Worm (Caenorhabditis elegans): ENCODE results near the gene mec-18.

Gene mec-18

ce11 chrX:4274116-4274515, at the start of gene mec-18:
Gene mec-18, minus strand, starts transcription at chrX:4274216.
- TF ChIP-seq pqm-1 (tag; optimal IDR thresholded peaks at IDR 0.05) (no peak), lin-14 (GFP tag; optimal IDR thresholded peaks at IDR 0.05) (no peak), unc-130 (tag; optimal IDR thresholded peaks at IDR 0.05) (no peak), C04F5.9 (tag; optimal IDR thresholded peaks at IDR 0.05) (no peak), egl-13 (tag; optimal IDR thresholded peaks at IDR 0.05) (no peak), efl-1 (optimal IDR thresholded peaks at IDR 0.05) (no peak), efl-1 (GFP tag; optimal IDR thresholded peaks at IDR 0.05 in 1 of 2) (no peak), blmp-1 (tag; optimal IDR thresholded peaks at IDR 0.05) (no peak), lin-13 (GFP tag; optimal IDR thresholded peaks at IDR 0.05) (no peak), ceh-82 (tag; optimal IDR thresholded peaks at IDR 0.05) (no peak), fkh-4 (tag; optimal IDR thresholded peaks at IDR 0.05; ENCODE audit: borderline replicate concordance) (no peak), ceh-90 (tag; optimal IDR thresholded peaks at IDR 0.05) (no peak), nhr-28 (tag; optimal IDR thresholded peaks at IDR 0.05) (no peak), fos-1 (tag; optimal IDR thresholded peaks at IDR 0.05) (no peak), dpl-1 (GFP tag; optimal IDR thresholded peaks at IDR 0.05) (no peak), ets-5 (GFP tag; IDR thresholded peaks at IDR 0.05) (no peak), lsy-2 (tag; optimal IDR thresholded peaks at IDR 0.05) (no peak), ztf-11 (tag; optimal IDR thresholded peaks at IDR 0.05) (no peak), ztf-4 (tag; optimal IDR thresholded peaks at IDR 0.05) (no peak)

ce11 chrX:4322847-4323455, 48.9 kb upstream of the mec-18 start:
- TF ChIP-seq sptf-1 (tag; optimal IDR thresholded peaks at IDR 0.05) (no peak), lin-39 (tag; optimal IDR thresholded peaks at IDR 0.05) (no peak), lin-14 (GFP tag; optimal IDR thresholded peaks at IDR 0.05) (peak; percentile 54), efl-1 (optimal IDR thresholded peaks at IDR 0.05) (no peak), efl-1 (GFP tag; optimal IDR thresholded peaks at IDR 0.05 in 1 of 2) (peak in 1 of 2 experiments; percentile 88), nhr-77 (tag; optimal IDR thresholded peaks at IDR 0.05) (no peak), unc-98 (GFP tag; IDR thresholded peaks at IDR 0.05) (no peak), grh-1 (GFP tag; IDR thresholded peaks at IDR 0.05) (no peak), swsn-7 (tag; optimal IDR thresholded peaks at IDR 0.05) (no peak), hlh-4 (tag; optimal IDR thresholded peaks at IDR 0.05) (no peak), pag-3 (tag; optimal IDR thresholded peaks at IDR 0.05; ENCODE audit: borderline replicate concordance, insufficient read depth) (no peak), ztf-11 (tag; optimal IDR thresholded peaks at IDR 0.05) (no peak), alr-1 (tag; optimal IDR thresholded peaks at IDR 0.05; ENCODE audit: borderline replicate concordance) (no peak), fkh-10 (GFP tag; optimal IDR thresholded peaks at IDR 0.05) (peak; percentile 64), aha-1 (tag; optimal IDR thresholded peaks at IDR 0.05) (no peak), efl-3 (GFP tag; optimal IDR thresholded peaks at IDR 0.05) (no peak), nhr-84 (tag; optimal IDR thresholded peaks at IDR 0.05) (no peak), mep-1 (tag; optimal IDR thresholded peaks at IDR 0.05) (no peak)

DNA sequence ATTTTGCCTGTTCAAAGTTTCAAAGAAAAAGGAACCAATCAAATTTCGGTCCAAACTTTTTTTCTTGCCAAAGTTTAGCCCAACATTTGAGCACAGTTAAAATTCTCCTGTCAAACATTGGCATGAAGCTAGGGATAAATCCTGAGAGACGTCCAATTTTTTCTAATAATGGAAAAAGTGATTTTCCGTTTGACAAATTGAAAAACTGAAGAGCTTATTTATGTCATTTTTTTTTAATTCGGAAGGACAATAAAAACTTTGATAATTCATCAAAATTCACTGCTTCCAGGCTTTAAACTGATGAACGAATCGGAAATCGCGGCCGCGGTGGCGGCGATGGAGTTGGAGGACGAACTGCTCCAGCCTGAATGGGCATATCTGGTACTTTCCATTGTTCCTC, 46.5 kb upstream of the mec-18 start, which contains the start of gene dop-6:
dop-6 (plus strand) TSS at position 301 of the 400 bp plus-strand sequence.
- TF ChIP-seq mef-2 (tag; optimal IDR thresholded peaks at IDR 0.05) (no peak), ceh-63 (GFP tag; optimal IDR thresholded peaks at IDR 0.05) (no peak), xbp-1 (tag; optimal IDR thresholded peaks at IDR 0.05) (no peak), tlp-1 (tag; optimal IDR thresholded peaks at IDR 0.05) (no peak), aly-2 (tag; optimal IDR thresholded peaks at IDR 0.05) (no peak), unc-130 (tag; optimal IDR thresholded peaks at IDR 0.05) (no peak), nhr-19 (GFP tag; conservative IDR thresholded peaks at IDR 0.05) (no peak)

ce11 chrX:4317095-4317494, 43.1 kb upstream of the mec-18 start:
- peak; percentile 75 for TF ChIP-seq fkh-10 (GFP tag; optimal IDR thresholded peaks at IDR 0.05)
- TF ChIP-seq efl-1 (optimal IDR thresholded peaks at IDR 0.05), result no peak
- TF ChIP-seq efl-1 (GFP tag; optimal IDR thresholded peaks at IDR 0.05 in 1 of 2), result peak in 1 of 2 experiments; percentile 2
- no peak for TF ChIP-seq nhr-11 (tag; optimal IDR thresholded peaks at IDR 0.05)
- TF ChIP-seq ama-1 (optimal IDR thresholded peaks at IDR 0.05), result no peak
- TF ChIP-seq lin-14 (GFP tag; optimal IDR thresholded peaks at IDR 0.05), result peak; percentile 29

Data from whole organism, L1 larva.